Worm (Caenorhabditis elegans) whole organism, late embryonic: ENCODE measurements around the gene F49F1.15.

Experiments used
- C08G9.2 ChIP-seq: sonication (generic microtip); optimal IDR thresholded peaks from 2 replicates; lab custom pipeline; 2016; ENCODE audit warnings: mild to moderate bottlenecking, missing genetic modification characterization, moderate library complexity, missing compliant biosample characterization
- K09A11.1 ChIP-seq: sonication (generic microtip); optimal IDR thresholded peaks from 2 replicates; lab custom pipeline; 2017; ENCODE audit warnings: antibody characterized with exemption, mild to moderate bottlenecking, missing genetic modification characterization, missing compliant biosample characterization; ENCODE audit not compliant: insufficient read depth
- ahr-1 ChIP-seq: sonication (generic microtip); optimal IDR thresholded peaks from 2 replicates; lab custom pipeline; 2016; ENCODE audit warnings: missing genetic modification characterization, missing compliant biosample characterization
- ama-1 ChIP-seq: fragments of 150-350 bp; optimal IDR thresholded peaks from 2 replicates; lab custom pipeline; 2014
- ceh-19 ChIP-seq: fragments of 200-800 bp; sonication (Bioruptor generic); optimal IDR thresholded peaks from 2 replicates; lab custom pipeline; 2018; ENCODE audit warnings: mild to moderate bottlenecking, missing genetic modification characterization, missing compliant biosample characterization
- ceh-2 ChIP-seq: sonication (generic microtip); optimal IDR thresholded peaks from 2 replicates; lab custom pipeline; 2016; ENCODE audit warnings: missing genotype, missing genetic modification characterization, missing compliant biosample characterization
- ceh-24 ChIP-seq: sonication (generic microtip); optimal IDR thresholded peaks from 2 replicates; lab custom pipeline; 2016; ENCODE audit warnings: mild to moderate bottlenecking, missing genetic modification characterization, missing compliant biosample characterization
- ceh-48 ChIP-seq: sonication (generic microtip); optimal IDR thresholded peaks from 2 replicates; lab custom pipeline; 2016; ENCODE audit warnings: missing genetic modification characterization, inconsistent platforms, missing compliant biosample characterization
- ceh-6 ChIP-seq: fragments of 200-800 bp; sonication (Bioruptor generic); optimal IDR thresholded peaks from 2 replicates; lab custom pipeline; 2018; ENCODE audit warnings: mild to moderate bottlenecking, missing genetic modification characterization, missing compliant biosample characterization
- dmd-4 ChIP-seq: sonication (generic microtip); optimal IDR thresholded peaks from 2 replicates; lab custom pipeline; 2016; ENCODE audit warnings: borderline replicate concordance, missing genetic modification characterization, missing compliant biosample characterization
- dve-1 ChIP-seq: sonication (generic microtip); optimal IDR thresholded peaks from 2 replicates; lab custom pipeline; 2017; ENCODE audit warnings: antibody characterized with exemption, mild to moderate bottlenecking, missing genetic modification characterization, missing compliant biosample characterization
- elt-2 ChIP-seq: sonication (generic microtip); optimal IDR thresholded peaks from 2 replicates; lab custom pipeline; 2016; ENCODE audit warnings: missing genetic modification reagents, missing genetic modification characterization, missing compliant biosample characterization
- elt-4 ChIP-seq: sonication (generic microtip); optimal IDR thresholded peaks from 2 replicates; lab custom pipeline; 2016; ENCODE audit warnings: missing genetic modification characterization, missing compliant biosample characterization
- ets-4 ChIP-seq: sonication (generic microtip); optimal IDR thresholded peaks from 2 replicates; lab custom pipeline; 2016; ENCODE audit warnings: missing genetic modification characterization, missing compliant biosample characterization
- fkh-6 ChIP-seq: sonication (generic microtip); optimal IDR thresholded peaks from 2 replicates; lab custom pipeline; 2016; ENCODE audit warnings: missing genetic modification characterization, missing compliant biosample characterization
- gmeb-2 ChIP-seq: sonication (generic microtip); optimal IDR thresholded peaks from 2 replicates; lab custom pipeline; 2016; ENCODE audit warnings: missing genetic modification characterization, inconsistent platforms, missing compliant biosample characterization
- hlh-15 ChIP-seq: sonication (generic microtip); optimal IDR thresholded peaks from 2 replicates; lab custom pipeline; 2016; ENCODE audit warnings: missing genetic modification characterization, missing compliant biosample characterization
- lin-11 ChIP-seq: fragments of 200-800 bp; sonication (Bioruptor generic); optimal IDR thresholded peaks from 2 replicates; lab custom pipeline; 2018; ENCODE audit warnings: mild to moderate bottlenecking, missing genetic modification characterization, missing compliant biosample characterization
- madf-2 ChIP-seq: sonication (generic microtip); optimal IDR thresholded peaks from 2 replicates; lab custom pipeline; 2017; ENCODE audit warnings: missing genetic modification characterization, missing compliant biosample characterization
- mec-3 ChIP-seq: sonication (generic microtip); optimal IDR thresholded peaks from 2 replicates; lab custom pipeline; 2016; ENCODE audit warnings: borderline replicate concordance, missing genetic modification characterization, missing compliant biosample characterization
- nfya-1 ChIP-seq: sonication (generic microtip); optimal IDR thresholded peaks from 2 replicates; lab custom pipeline; 2017; ENCODE audit warnings: missing genetic modification characterization, mild to moderate bottlenecking, missing compliant biosample characterization, antibody characterized with exemption, moderate library complexity
- pag-3 ChIP-seq: sonication (generic microtip); optimal IDR thresholded peaks from 2 replicates; lab custom pipeline; 2016; ENCODE audit warnings: missing compliant biosample characterization, missing genetic modification characterization, borderline replicate concordance
- pat-9 ChIP-seq: fragments of 200-800 bp; sonication (Bioruptor generic); optimal IDR thresholded peaks from 2 replicates; lab custom pipeline; 2018; ENCODE audit warnings: mild to moderate bottlenecking, missing genetic modification characterization, moderate library complexity, missing compliant biosample characterization
- pha-4 ChIP-seq: fragments of 150-350 bp; optimal IDR thresholded peaks from 2 replicates; lab custom pipeline; 2018; ENCODE audit warnings: missing biosample characterization, missing genetic modification reagents, missing genetic modification characterization
- ref-2 ChIP-seq: sonication (generic microtip); optimal IDR thresholded peaks from 2 replicates; lab custom pipeline; 2016; ENCODE audit warnings: missing genetic modification characterization, missing compliant biosample characterization
- sox-2 ChIP-seq: fragments of 200-800 bp; sonication (Bioruptor generic); IDR thresholded peaks from 2 replicates; pipeline ENCODE4 v1.3.6; 2022; ENCODE audit warnings: missing genetic modification reagents, missing genetic modification characterization, missing compliant biosample characterization
- tbx-2 ChIP-seq: sonication (generic microtip); optimal IDR thresholded peaks from 2 replicates; lab custom pipeline; 2016; ENCODE audit warnings: missing genetic modification characterization, missing compliant biosample characterization
- tbx-7 ChIP-seq: sonication (generic microtip); optimal IDR thresholded peaks from 2 replicates; lab custom pipeline; 2016; ENCODE audit warnings: missing genotype, missing genetic modification characterization, missing compliant biosample characterization
- ttx-3 ChIP-seq: sonication (generic microtip); optimal IDR thresholded peaks from 2 replicates; lab custom pipeline; 2016; ENCODE audit warnings: missing genetic modification reagents, missing genetic modification characterization, missing compliant biosample characterization
- unc-55 ChIP-seq: sonication (generic microtip); optimal IDR thresholded peaks from 2 replicates; lab custom pipeline; 2017; ENCODE audit warnings: missing biosample characterization, missing genetic modification reagents, missing genetic modification characterization
- zip-5 ChIP-seq: sonication (generic microtip); optimal IDR thresholded peaks from 2 replicates; lab custom pipeline; 2016; ENCODE audit warnings: missing genetic modification characterization, missing compliant biosample characterization

F49F1.15 gene

DNA sequence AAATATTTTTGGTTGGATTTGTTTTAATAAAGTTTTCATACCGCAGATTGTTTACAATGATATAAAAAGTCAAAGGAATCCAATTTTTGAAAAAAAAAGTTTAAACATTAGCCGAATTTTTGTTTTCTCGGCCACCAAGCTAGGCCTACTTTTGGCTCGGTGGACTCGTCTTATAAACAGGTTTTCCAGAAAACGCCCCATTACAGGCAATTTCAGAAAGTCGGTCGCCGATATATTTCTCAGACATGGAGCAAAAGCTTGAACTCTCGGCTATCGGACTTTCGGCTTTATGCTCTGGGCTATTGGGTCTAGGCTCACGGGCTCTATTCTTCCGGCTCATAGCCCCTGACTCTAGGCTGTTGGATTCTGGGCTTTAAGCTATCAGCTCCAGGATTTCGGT is 31.3 kb downstream of the F49F1.15 start (continued):
- no peak for TF ChIP-seq ama-1

- TF ChIP-seq fkh-6 (tag; lab: Kevin White, UChicago) (no peak), unc-55 (GFP tag; lab: Kevin White, UChicago) (no peak), ceh-2 (tag; lab: Kevin White, UChicago) (no peak), hlh-15 (no peak), tbx-2 (tag; lab: Kevin White, UChicago) (no peak), ref-2 (tag; lab: Kevin White, UChicago) (no peak), mec-3 (tag; lab: Kevin White, UChicago) (no peak), ttx-3 (tag; lab: Kevin White, UChicago) (no peak), gmeb-2 (tag; lab: Kevin White, UChicago) (no peak), pat-9 (tag; lab: Kevin White, UChicago) (no peak), zip-5 (tag; lab: Kevin White, UChicago) (no peak), ets-4 (tag; lab: Kevin White, UChicago) (no peak), elt-2 (tag; lab: Kevin White, UChicago) (no peak), elt-4 (tag; lab: Kevin White, UChicago) (no peak), ceh-24 (tag; lab: Kevin White, UChicago) (no peak), pag-3 (no peak), ceh-19 (no peak), C08G9.2 (no peak), ahr-1 (tag; lab: Kevin White, UChicago) (no peak), sox-2 (no peak)
These were observed 31.8 kb downstream of the F49F1.15 start for ce11 chrIV:4082599-4082998.

ce11 chrIV:4080846-4081245 is 33.6 kb downstream of the F49F1.15 start, which contains the start of the genes C35B1.9 and C35B1.3:
Gene C35B1.9 (minus strand): TSS chrIV:4080946.
Gene C35B1.3 (plus strand): TSS chrIV:4081151.
- TF ChIP-seq ref-2 (tag; lab: Kevin White, UChicago) (no peak), pag-3 (no peak)

DNA sequence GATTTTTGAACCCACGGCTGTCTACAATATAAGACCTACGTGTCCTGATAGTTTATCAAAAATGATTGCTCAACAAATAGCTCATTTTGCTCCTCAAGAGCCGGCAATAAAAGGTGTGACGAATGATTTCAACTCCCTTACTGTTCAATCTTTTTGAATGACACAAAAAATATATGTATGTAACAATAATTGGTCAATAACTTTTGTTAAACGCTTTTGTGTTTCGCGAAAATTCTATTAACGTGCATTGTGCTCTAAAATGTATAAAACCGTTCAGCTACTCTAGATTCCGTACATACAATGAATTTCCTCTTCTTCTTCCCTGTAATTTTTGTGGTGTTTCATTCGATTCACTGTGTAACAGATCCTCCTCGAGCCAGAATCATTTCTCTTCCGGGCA is 34.9 kb downstream of the F49F1.15 start, which contains the start of gene C35B1.4:
TSS of gene C35B1.4 (plus strand) at position 301 of the 400 bp plus-strand sequence.
- no peak for TF ChIP-seq pha-4
- no peak for TF ChIP-seq dve-1 (tag; lab: Kevin White, UChicago)
- TF ChIP-seq ceh-6 (GFP tag; lab: Kevin White, UChicago) = no peak
- no peak for TF ChIP-seq unc-55 (GFP tag; lab: Kevin White, UChicago)
- TF ChIP-seq lin-11 (tag; lab: Kevin White, UChicago) = no peak
- no peak for TF ChIP-seq madf-2
- no peak for TF ChIP-seq dmd-4 (tag; lab: Kevin White, UChicago)
- no peak for TF ChIP-seq nfya-1 (tag; lab: Kevin White, UChicago)
- TF ChIP-seq K09A11.1 (tag; lab: Kevin White, UChicago) = no peak

DNA sequence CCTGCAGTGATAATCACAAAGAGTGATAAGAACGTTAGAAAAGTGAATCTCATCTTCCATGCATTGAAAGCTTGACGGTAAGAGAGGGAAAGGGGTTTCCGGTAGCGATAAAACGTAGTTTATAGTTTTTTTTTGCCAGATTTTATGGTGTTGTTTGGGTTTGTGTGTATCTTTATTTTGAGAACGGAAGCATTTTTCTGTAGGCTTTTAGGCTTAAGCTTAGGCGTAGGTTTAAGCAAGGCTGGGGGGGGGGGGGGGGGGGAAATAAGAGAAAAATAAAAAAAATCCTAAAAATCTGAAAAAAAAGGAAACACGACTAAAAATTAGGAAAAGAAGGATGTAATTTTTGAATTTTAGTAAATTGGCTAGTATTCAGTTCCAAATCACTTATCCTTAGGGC is 35.5 kb downstream of the F49F1.15 start, which contains the start of gene C35B1.8:
TSS of gene C35B1.8 (minus strand) at position 101 of the 400 bp plus-strand sequence.
- TF ChIP-seq tbx-7 (tag; lab: Kevin White, UChicago) = no peak

- TF ChIP-seq pat-9 (tag; lab: Kevin White, UChicago) (no peak), mec-3 (tag; lab: Kevin White, UChicago) (peak; percentile 69), ceh-48 (tag; lab: Kevin White, UChicago) (no peak), elt-4 (tag; lab: Kevin White, UChicago) (no peak)
These were observed 37.6 kb downstream of the F49F1.15 start for ce11 chrIV:4076690-4077295.
